Fruit fly (Drosophila melanogaster): Measurements from ENCODE around the gene CG13737.

Gene CG13737

dm6 chr3L:13928769-13929594 is 50.2 kb downstream of the CG13737 start, which contains the start of the genes CG8833 and DCTN1-p150 (continued):
- TF ChIP-seq CG16779 (GFP tag; IDR thresholded peaks at IDR 0.05) (no peak), CG3281 (GFP tag; optimal IDR thresholded peaks at IDR 0.05) (peak; percentile 6), Aef1 (GFP tag; IDR thresholded peaks at IDR 0.05) (peak; percentile 36; the same call in 1 of the 3 replicates), CG2678 (tag; optimal IDR thresholded peaks at IDR 0.05) (no peak), CG9932 (GFP tag; IDR thresholded peaks at IDR 0.05) (peak; percentile 82), CG4282 (GFP tag; optimal IDR thresholded peaks at IDR 0.05) (no peak), MTF-1 (GFP tag; optimal IDR thresholded peaks at IDR 0.05; ENCODE audit: borderline replicate concordance) (no peak), CG30431 (GFP tag; optimal IDR thresholded peaks at IDR 0.05) (no peak), Optix (GFP tag; IDR thresholded peaks at IDR 0.05) (no peak), toy (GFP tag; IDR thresholded peaks at IDR 0.05) (no peak), sens (GFP tag) (peak; percentile 90), onecut (GFP tag; IDR thresholded peaks at IDR 0.05) (no peak), CG10209 (GFP tag; optimal IDR thresholded peaks at IDR 0.05) (no peak), mirr (GFP tag; optimal IDR thresholded peaks at IDR 0.05) (no peak), Max (GFP tag; optimal IDR thresholded peaks at IDR 0.05) (no peak), Hmr (GFP tag; optimal IDR thresholded peaks at IDR 0.05) (no peak), grn (GFP tag; optimal IDR thresholded peaks at IDR 0.05) (no peak), Awh (GFP tag; IDR thresholded peaks at IDR 0.05) (no peak)
